Fruit fly (Drosophila melanogaster): ENCODE results near the gene Spindly.

The Spindly gene

dm6 chr2L:3532973-3533525, 2.9 kb upstream of the Spindly start (continued):
- TF ChIP-seq unpg (GFP tag; optimal IDR thresholded peaks at IDR 0.05) (peak; percentile 56), crol (GFP tag; IDR thresholded peaks at IDR 0.05) (no peak), CG8944 (GFP tag; optimal IDR thresholded peaks at IDR 0.05) (peak; percentile 36), Mes4 (GFP tag; optimal IDR thresholded peaks at IDR 0.05) (peak; percentile 43), Elba2 (GFP tag; optimal IDR thresholded peaks at IDR 0.05) (peak; percentile 76), CG10565 (GFP tag; optimal IDR thresholded peaks at IDR 0.05) (peak; percentile 21), CG30403 (GFP tag; optimal IDR thresholded peaks at IDR 0.05) (peak; percentile 46), chif (GFP tag; optimal IDR thresholded peaks at IDR 0.05) (peak; percentile 44 to 76), ems (GFP tag; optimal IDR thresholded peaks at IDR 0.05) (peak; percentile 30), ssp (GFP tag; IDR thresholded peaks at IDR 0.05) (peak; percentile 35; the same call in 1 of the 2 replicates), exex (tag; optimal IDR thresholded peaks at IDR 0.05) (no peak), hth (optimal IDR thresholded peaks at IDR 0.05) (no peak), zfh1 (GFP tag; IDR thresholded peaks at IDR 0.05) (peak; percentile 79), CG16863 (GFP tag; optimal IDR thresholded peaks at IDR 0.05) (peak; percentile 25), CG8765 (GFP tag; IDR thresholded peaks at IDR 0.05) (peak; percentile 84), CG4730 (GFP tag; IDR thresholded peaks at IDR 0.05) (peak; percentile 37; the same call in 1 of the 2 replicates), Aef1 (GFP tag; IDR thresholded peaks at IDR 0.05) (no peak), CG31441 (GFP tag; IDR thresholded peaks at IDR 0.05) (peak; percentile 52; the same call in 1 of the 2 replicates), CG13424 (tag; optimal IDR thresholded peaks at IDR 0.05) (peak; percentile 4), CG9876 (GFP tag; optimal IDR thresholded peaks at IDR 0.05) (peak; percentile 31), CG3065 (GFP tag; optimal IDR thresholded peaks at IDR 0.05) (peak; percentile 34), dysf (GFP tag; IDR thresholded peaks at IDR 0.05) (peak; percentile 42; the same call in 1 of the 3 replicates), CG17829 (tag; optimal IDR thresholded peaks at IDR 0.05) (peak; percentile 76), btn (GFP tag; optimal IDR thresholded peaks at IDR 0.05) (peak; percentile 40), Awh (GFP tag; IDR thresholded peaks at IDR 0.05) (0 out of 2 replicates have a peak, but pooled peaks have one; percentile 10), nerfin-1 (tag; optimal IDR thresholded peaks at IDR 0.05) (peak; percentile 11), dimm (GFP tag; IDR thresholded peaks at IDR 0.05) (0 out of 2 replicates have a peak, but pooled peaks have one; percentile 12), Atf-2 (GFP tag; optimal IDR thresholded peaks at IDR 0.05) (peak; percentile 40), hb (GFP tag; IDR thresholded peaks at IDR 0.05; ENCODE audit: partially characterized antibody) (no peak), Pdp1 (GFP tag; optimal IDR thresholded peaks at IDR 0.05) (peak; percentile 45 to 59), sens (GFP tag) (peak; percentile 87), tin (GFP tag; optimal IDR thresholded peaks at IDR 0.05) (peak; percentile 40), org-1 (GFP tag; optimal IDR thresholded peaks at IDR 0.05) (peak; percentile 24), pan (optimal IDR thresholded peaks at IDR 0.05) (no peak), pan (GFP tag; optimal IDR thresholded peaks at IDR 0.05 in 1 of 2, IDR thresholded peaks at IDR 0.05 in 1 of 2) (peak in 1 of 2 experiments; percentile 65), Lim3 (GFP tag; IDR thresholded peaks at IDR 0.05) (no peak), D (optimal IDR thresholded peaks at IDR 0.05) (no peak), D (GFP tag; optimal IDR thresholded peaks at IDR 0.05) (peak; percentile 20), Lpt (GFP tag; optimal IDR thresholded peaks at IDR 0.05) (no peak), CG1602 (GFP tag; optimal IDR thresholded peaks at IDR 0.05) (peak; percentile 28), aop (GFP tag; IDR thresholded peaks at IDR 0.05) (0 out of 2 replicates have a peak, but pooled peaks have one; percentile 9), Side (GFP tag; optimal IDR thresholded peaks at IDR 0.05) (peak; percentile 49), ac (GFP tag; optimal IDR thresholded peaks at IDR 0.05) (peak; percentile 73), CG12155 (GFP tag; optimal IDR thresholded peaks at IDR 0.05) (peak; percentile 45), CG7271 (tag; optimal IDR thresholded peaks at IDR 0.05) (peak; percentile 78), CG6254 (GFP tag; optimal IDR thresholded peaks at IDR 0.05) (peak; percentile 50), Oaz (GFP tag; IDR thresholded peaks at IDR 0.05) (0 out of 2 replicates have a peak, but pooled peaks have one; percentile 12), sisA (GFP tag; IDR thresholded peaks at IDR 0.05) (peak; percentile 59), CG1233 (GFP tag; optimal IDR thresholded peaks at IDR 0.05) (peak; percentile 46), ase (GFP tag; IDR thresholded peaks at IDR 0.05) (no peak), CG2889 (GFP tag; IDR thresholded peaks at IDR 0.05) (no peak), CHES-1-like (GFP tag; optimal IDR thresholded peaks at IDR 0.05) (peak; percentile 4)

Data from whole organism, embryonic.